Worm (Caenorhabditis elegans) whole organism, dauer: ENCODE measurements around the gene rps-22.

Source experiments
- unc-62 ChIP-seq: sonication (generic microtip); optimal IDR thresholded peaks from 2 replicates; lab custom pipeline; 2017; ENCODE audit warnings: missing biosample characterization, missing genetic modification reagents, missing genetic modification characterization

The rps-22 gene

DNA sequence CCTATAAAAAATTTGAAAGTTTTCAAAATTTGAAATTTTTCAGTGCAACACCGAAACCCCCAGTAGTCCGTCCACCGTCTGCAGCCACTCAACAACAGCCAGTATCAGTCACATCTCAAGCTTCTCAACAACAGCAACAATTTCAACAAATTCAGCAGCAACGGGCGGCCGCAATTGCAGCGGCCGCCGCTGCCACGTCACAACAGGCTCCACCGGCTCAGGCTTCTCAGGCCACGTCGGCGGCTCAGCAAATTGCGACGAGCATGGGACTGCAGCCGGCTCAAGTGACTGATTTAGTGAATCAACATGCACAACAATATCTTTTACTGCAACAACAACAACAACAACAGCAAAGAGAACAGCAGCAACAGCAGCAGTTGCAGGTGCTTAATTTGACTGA lies 16.2 kb upstream of the rps-22 start:
- no peak for TF ChIP-seq unc-62

DNA sequence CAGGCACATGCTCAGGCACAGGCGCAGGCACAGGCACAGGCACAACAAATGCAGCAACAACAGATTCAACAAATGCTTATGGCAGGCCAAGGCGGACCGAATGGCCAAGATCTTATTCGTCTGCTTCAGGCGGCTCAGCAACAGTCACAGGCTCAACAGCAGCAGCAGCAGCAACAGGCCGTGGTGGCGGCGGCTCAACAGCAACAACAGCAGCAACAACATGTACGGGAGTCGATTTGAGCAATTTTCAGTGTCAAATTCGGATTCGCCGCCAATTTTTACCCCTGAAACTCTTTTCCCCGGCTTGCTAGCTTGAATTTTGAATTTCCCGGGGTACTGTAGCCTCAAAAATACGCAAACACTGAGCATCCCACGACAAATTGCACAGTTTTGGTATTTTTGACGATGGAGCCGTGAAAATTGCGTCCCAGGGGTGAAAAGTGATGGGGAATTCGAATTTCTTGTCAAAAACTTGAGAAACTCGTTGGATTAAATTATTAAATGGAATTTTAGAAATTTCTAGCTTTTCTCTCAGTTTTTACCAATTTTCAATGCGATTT lies 12.4 kb upstream of the rps-22 start:
- TF ChIP-seq unc-62, result no peak

- no peak for TF ChIP-seq unc-62
Observed at ce11 chrIII:1938712-1939624, 11.4 kb upstream of the rps-22 start.

DNA sequence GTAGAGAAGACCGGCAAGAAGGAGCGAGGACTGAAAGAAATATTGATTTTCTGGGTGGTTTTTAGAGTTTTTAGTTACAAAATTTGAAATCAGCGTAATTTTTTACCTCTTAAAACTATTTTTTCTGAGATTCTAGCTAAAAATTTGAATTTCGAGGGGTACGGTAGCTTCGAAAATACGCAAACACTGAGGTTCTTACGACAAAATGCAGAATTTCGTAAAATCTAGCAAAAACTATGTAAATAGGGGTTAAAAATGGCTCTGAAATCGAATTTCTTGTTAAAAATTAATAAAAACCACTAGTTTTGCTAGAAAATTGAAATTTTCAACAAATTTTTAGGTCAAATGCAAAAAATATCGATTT lies 10.7 kb upstream of the rps-22 start:
- TF ChIP-seq unc-62, result no peak

- TF ChIP-seq unc-62, result no peak
Observed at ce11 chrIII:1943488-1943887, 6.8 kb upstream of the rps-22 start, which contains the start of gene F53A3.1. Gene F53A3.1, minus strand, starts transcription at chrIII:1943637.

DNA sequence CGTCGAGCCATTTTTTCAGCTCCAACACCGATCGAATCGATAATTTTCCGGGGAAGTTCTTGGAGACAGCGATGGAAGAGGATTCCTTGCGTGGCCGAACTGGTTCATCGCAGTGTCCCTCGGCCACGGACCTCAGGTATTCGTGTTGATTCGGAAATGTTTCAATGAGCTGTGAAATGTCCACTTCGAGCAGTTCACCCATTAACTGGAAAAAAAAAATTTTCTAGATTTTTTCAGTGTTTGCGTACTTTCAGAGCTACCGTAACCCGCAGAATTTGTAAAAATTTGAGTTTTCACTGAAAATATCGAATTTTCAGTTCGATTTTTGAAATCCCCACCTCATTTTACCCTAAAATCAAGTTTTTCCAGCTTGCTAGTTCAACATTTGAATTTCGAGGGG lies 2.5 kb upstream of the rps-22 start:
- TF ChIP-seq unc-62, result no peak

DNA sequence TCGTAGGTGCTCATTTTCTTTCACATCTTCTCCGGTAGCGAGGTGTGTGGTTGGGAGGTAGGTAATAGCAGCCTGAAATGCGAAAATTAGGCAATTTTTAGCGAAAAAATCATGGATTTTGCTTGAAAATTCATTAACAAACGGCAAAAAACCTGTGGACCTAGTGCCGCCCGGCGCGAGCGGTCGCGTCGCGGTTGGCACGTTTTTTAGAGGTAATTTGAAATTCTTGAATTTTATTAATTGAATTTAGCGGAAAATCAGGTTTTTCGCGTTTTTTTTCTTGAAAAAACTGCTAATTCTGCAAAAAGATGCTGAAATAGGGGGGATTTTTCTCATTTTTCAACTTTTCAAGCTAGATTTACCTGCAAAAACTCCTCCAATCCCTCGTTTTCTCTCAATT lies 973 bp upstream of the rps-22 start:
- TF ChIP-seq unc-62, result no peak

- no peak for TF ChIP-seq unc-62
Observed at ce11 chrIII:1951388-1951787, 1.1 kb downstream of the rps-22 start, which contains the start of gene F53A3.7. Gene F53A3.7, plus strand, starts transcription at chrIII:1951526.

DNA sequence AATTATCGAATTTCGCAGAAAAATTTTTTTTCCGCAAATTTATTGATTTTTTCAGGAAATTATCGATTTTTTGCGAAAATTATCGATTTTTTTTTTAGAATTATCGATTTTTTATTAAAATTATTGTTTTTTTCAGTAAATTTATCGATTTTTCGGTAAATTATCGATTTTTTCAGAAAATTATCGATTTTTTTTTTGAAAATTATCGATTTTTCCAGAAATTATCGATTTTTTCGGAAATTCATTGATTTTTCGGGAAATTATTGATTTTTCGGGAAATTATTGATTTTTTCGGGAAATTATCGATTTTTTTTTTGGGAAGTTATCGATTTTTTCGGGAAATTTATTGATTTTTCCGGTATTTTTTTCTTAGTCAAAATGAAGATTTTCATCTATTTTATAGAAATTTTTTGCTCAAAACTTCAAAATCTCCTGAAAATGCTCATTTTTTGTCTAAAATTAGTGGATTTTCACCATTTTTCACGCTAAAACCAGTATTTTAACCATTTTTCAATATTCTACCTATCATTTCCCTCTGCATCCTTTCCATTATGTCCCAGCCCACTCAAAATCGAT lies 5.3 kb downstream of the rps-22 start:
- no peak for TF ChIP-seq unc-62

ce11 chrIII:1961895-1962506 lies 11.7 kb downstream of the rps-22 start, which contains the start of gene mboa-6:
Gene mboa-6, minus strand, starts transcription at chrIII:1961945.
- TF ChIP-seq unc-62, result no peak

DNA sequence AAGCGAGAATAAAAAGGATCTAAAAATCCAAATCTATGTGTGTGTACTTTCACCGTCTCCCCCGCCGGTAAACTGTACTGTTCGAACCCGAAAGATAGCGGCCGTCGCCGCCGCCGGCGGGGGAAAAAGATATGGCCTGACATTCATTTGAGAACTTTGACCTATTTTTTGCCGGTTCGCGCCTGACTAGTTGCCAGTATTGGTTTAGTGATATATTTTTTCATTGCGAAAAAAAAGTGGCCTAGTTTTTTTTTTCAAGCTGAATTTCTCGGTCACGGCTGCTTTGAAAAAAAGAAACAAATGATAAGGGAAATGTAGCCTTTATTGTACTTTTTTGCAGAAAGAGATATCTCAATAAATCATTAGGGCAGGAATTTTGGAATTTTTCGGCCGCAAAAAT lies 12.2 kb downstream of the rps-22 start:
- no peak for TF ChIP-seq unc-62

ce11 chrIII:1963128-1963527 lies 12.8 kb downstream of the rps-22 start:
- TF ChIP-seq unc-62, result no peak

DNA sequence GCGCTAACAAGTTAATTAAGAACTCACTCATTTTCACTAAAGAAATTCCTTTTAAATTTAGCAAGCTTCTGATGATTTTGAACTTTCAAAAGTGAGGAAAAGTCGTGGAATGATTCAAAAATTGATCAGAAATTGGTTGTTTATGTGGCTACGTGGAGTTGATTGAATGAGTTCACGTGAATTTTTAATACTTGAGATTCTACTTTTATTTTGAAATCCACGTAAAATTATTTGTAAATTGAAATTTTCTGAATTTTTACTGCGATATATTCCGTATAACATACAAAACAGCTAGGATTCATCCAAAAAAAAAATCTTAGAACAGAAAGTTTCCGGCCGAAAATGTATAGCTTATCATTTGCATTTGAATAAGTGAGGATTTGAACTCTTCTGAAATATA lies 19.5 kb downstream of the rps-22 start, which contains the start of gene moa-1:
Gene moa-1 (minus strand): TSS at position 101 of the 400 bp plus-strand sequence.
- no peak for TF ChIP-seq unc-62

ce11 chrIII:1970433-1970832 lies 20.1 kb downstream of the rps-22 start, which contains the start of gene R155.5:
Gene R155.5, minus strand, starts transcription at chrIII:1970533.
- TF ChIP-seq unc-62, result no peak

ce11 chrIII:1975992-1976391 lies 25.7 kb downstream of the rps-22 start:
- no peak for TF ChIP-seq unc-62

- no peak for TF ChIP-seq unc-62
Observed at ce11 chrIII:1976642-1977041, 26.3 kb downstream of the rps-22 start, which contains the start of gene R155.3. Gene R155.3, minus strand, starts transcription at chrIII:1976742.

ce11 chrIII:1977424-1977823 lies 27.1 kb downstream of the rps-22 start:
- TF ChIP-seq unc-62, result no peak
